Fruit fly (Drosophila melanogaster): ENCODE results near the gene CG14537.
A peak's percentile ranks its signal among the peaks of the same experiment; 100 is the strongest.

- TF ChIP-seq cic (GFP tag; optimal IDR thresholded peaks at IDR 0.05) (peak; percentile 39), Crg-1 (GFP tag; optimal IDR thresholded peaks at IDR 0.05) (no peak), pad (GFP tag; optimal IDR thresholded peaks at IDR 0.05) (peak; percentile 81), CG11617 (GFP tag; optimal IDR thresholded peaks at IDR 0.05) (no peak)
Observed at dm6 chr2L:7828231-7828630, 12.0 kb upstream of the CG14537 start.

Measured in whole organism, adult.